Worm (Caenorhabditis elegans): ENCODE results near the gene T14B4.20.

- TF ChIP-seq tbx-11 (GFP tag; IDR thresholded peaks at IDR 0.05) (no peak), flt-1 (GFP tag; IDR thresholded peaks at IDR 0.05) (no peak), pes-1 (GFP tag; IDR thresholded peaks at IDR 0.05) (no peak), ama-1 (optimal IDR thresholded peaks at IDR 0.05) (no peak), ets-7 (tag; optimal IDR thresholded peaks at IDR 0.05) (no peak), ceh-36 (tag; optimal IDR thresholded peaks at IDR 0.05) (no peak), B0310.2 (tag; optimal IDR thresholded peaks at IDR 0.05) (no peak)
These were observed 11.0 kb upstream of the T14B4.20 start, which contains the start of gene rpy-1 for ce11 chrII:6705593-6706228.

Data from whole organism, early embryonic.